Worm (Caenorhabditis elegans) whole organism, L3 larva: ENCODE measurements around the gene nspd-2.

Experiments
- R02D3.7 ChIP-seq: fragments of 150-350 bp; optimal IDR thresholded peaks from 2 replicates; lab custom pipeline; 2014; ENCODE audit warnings: missing biosample characterization, missing genetic modification characterization
- ZK546.5 ChIP-seq: sonication (generic microtip); optimal IDR thresholded peaks from 2 replicates; lab custom pipeline; 2017; ENCODE audit warnings: missing biosample characterization, missing genetic modification characterization
- aly-2 ChIP-seq: fragments of 150-350 bp; optimal IDR thresholded peaks from 2 replicates; lab custom pipeline; 2014; ENCODE audit warnings: missing biosample characterization, missing genetic modification characterization
- ama-1 ChIP-seq: fragments of 150-350 bp; optimal IDR thresholded peaks from 2 replicates; lab custom pipeline; 2018
- ceh-28 ChIP-seq: fragments of 150-350 bp; optimal IDR thresholded peaks from 2 replicates; lab custom pipeline; 2014; ENCODE audit warnings: missing biosample characterization, missing genetic modification reagents, missing genetic modification characterization
- ceh-82 ChIP-seq: fragments of 150-350 bp; optimal IDR thresholded peaks from 2 replicates; lab custom pipeline; 2014; ENCODE audit warnings: missing biosample characterization, missing genetic modification characterization
- ceh-9 ChIP-seq: sonication (generic microtip); optimal IDR thresholded peaks from 2 replicates; lab custom pipeline; 2018; ENCODE audit warnings: missing biosample characterization, missing genetic modification characterization
- daf-12 ChIP-seq: fragments of 150-350 bp; optimal IDR thresholded peaks from 2 replicates; lab custom pipeline; 2014; ENCODE audit warnings: missing biosample characterization, missing genetic modification reagents, missing genetic modification characterization
- egl-27 ChIP-seq: sonication (generic microtip); optimal IDR thresholded peaks from 4 replicates; lab custom pipeline; 2017; ENCODE audit warnings: missing biosample characterization, missing genetic modification reagents, missing genetic modification characterization
- egl-5 ChIP-seq: fragments of 150-350 bp; optimal IDR thresholded peaks from 2 replicates; lab custom pipeline; 2017; ENCODE audit warnings: missing biosample characterization, missing genetic modification reagents, missing genetic modification characterization, inconsistent platforms
- elt-1 ChIP-seq: fragments of 150-350 bp; optimal IDR thresholded peaks from 2 replicates; lab custom pipeline; 2014; ENCODE audit warnings: missing biosample characterization, missing genetic modification characterization
- elt-2 ChIP-seq: sonication (generic microtip); optimal IDR thresholded peaks from 2 replicates; lab custom pipeline; 2016; ENCODE audit warnings: missing genetic modification reagents, mild to moderate bottlenecking, missing genetic modification characterization, missing compliant biosample characterization
- elt-3 ChIP-seq, 3 experiments: fragments of 150-350 bp in 1 of 3; sonication (generic microtip) in 2 of 3; optimal IDR thresholded peaks; 2 replicates in 2 of 3; 4 replicates in 1 of 3; lab custom pipeline; 2014 to 2017; ENCODE audit warnings: missing biosample characterization in 3 of 3, missing genetic modification characterization in 3 of 3
- eor-1 ChIP-seq, 2 experiments: fragments of 150-350 bp; optimal IDR thresholded peaks; 2 replicates each; lab custom pipeline; 2014 to 2018; ENCODE audit warnings: missing biosample characterization in 2 of 2, missing genetic modification characterization in 2 of 2
- fkh-10 ChIP-seq: sonication (generic microtip); optimal IDR thresholded peaks from 2 replicates; lab custom pipeline; 2017; ENCODE audit warnings: missing biosample characterization, missing genetic modification reagents, missing genetic modification characterization
- fkh-2 ChIP-seq: fragments of 150-350 bp; optimal IDR thresholded peaks from 2 replicates; lab custom pipeline; 2014; ENCODE audit warnings: missing biosample characterization, missing genetic modification reagents, missing genetic modification characterization
- fos-1 ChIP-seq: fragments of 150-350 bp; optimal IDR thresholded peaks from 2 replicates; lab custom pipeline; 2014; ENCODE audit warnings: missing biosample characterization, missing genetic modification characterization
- hmg-11 ChIP-seq: sonication (generic microtip); optimal IDR thresholded peaks from 2 replicates; lab custom pipeline; 2016; ENCODE audit warnings: missing genetic modification characterization, missing compliant biosample characterization
- jun-1 ChIP-seq: fragments of 150-350 bp; optimal IDR thresholded peaks from 2 replicates; lab custom pipeline; 2014; ENCODE audit warnings: missing biosample characterization, missing genetic modification reagents, missing genetic modification characterization
- lin-15B ChIP-seq: fragments of 150-350 bp; optimal IDR thresholded peaks from 2 replicates; lab custom pipeline; 2014; ENCODE audit warnings: missing biosample characterization, missing genetic modification characterization
- lsy-12 ChIP-seq: sonication (generic microtip); optimal IDR thresholded peaks from 2 replicates; lab custom pipeline; 2016; ENCODE audit warnings: mild to moderate bottlenecking, missing genetic modification characterization, missing compliant biosample characterization
- mdl-1 ChIP-seq: fragments of 150-350 bp; optimal IDR thresholded peaks from 2 replicates; lab custom pipeline; 2014; ENCODE audit warnings: missing biosample characterization, missing genetic modification characterization
- mml-1 ChIP-seq: fragments of 150-350 bp; sonication (generic microtip); optimal IDR thresholded peaks from 3 replicates; lab custom pipeline; 2014; ENCODE audit warnings: missing biosample characterization, missing genetic modification characterization
- nfya-1 ChIP-seq: sonication (generic microtip); optimal IDR thresholded peaks from 2 replicates; lab custom pipeline; 2017; ENCODE audit warnings: missing genetic modification characterization, mild to moderate bottlenecking, missing compliant biosample characterization, antibody characterized with exemption, moderate library complexity; ENCODE audit not compliant: insufficient read depth
- nhr-11 ChIP-seq: fragments of 150-350 bp; optimal IDR thresholded peaks from 2 replicates; lab custom pipeline; 2014; ENCODE audit warnings: missing biosample characterization, missing genetic modification characterization
- nhr-12 ChIP-seq: fragments of 150-350 bp; optimal IDR thresholded peaks from 2 replicates; lab custom pipeline; 2014; ENCODE audit warnings: missing biosample characterization, missing genetic modification characterization
- nhr-23 ChIP-seq: fragments of 150-350 bp; optimal IDR thresholded peaks from 2 replicates; lab custom pipeline; 2014; ENCODE audit warnings: missing biosample characterization, missing genetic modification reagents, missing genetic modification characterization
- nhr-237 ChIP-seq: fragments of 150-350 bp; optimal IDR thresholded peaks from 2 replicates; lab custom pipeline; 2014; ENCODE audit warnings: missing biosample characterization, missing genetic modification characterization
- nhr-25 ChIP-seq: sonication (generic microtip); optimal IDR thresholded peaks from 2 replicates; lab custom pipeline; 2017; ENCODE audit warnings: missing biosample characterization, missing genetic modification characterization
- nhr-28 ChIP-seq: fragments of 150-350 bp; optimal IDR thresholded peaks from 2 replicates; lab custom pipeline; 2014; ENCODE audit warnings: missing biosample characterization, missing genetic modification characterization
- nhr-67 ChIP-seq: fragments of 150-350 bp; optimal IDR thresholded peaks from 2 replicates; lab custom pipeline; 2014; ENCODE audit warnings: missing biosample characterization, missing genetic modification characterization
- nhr-76 ChIP-seq: fragments of 150-350 bp; sonication (generic microtip); optimal IDR thresholded peaks from 5 replicates; lab custom pipeline; 2014; ENCODE audit warnings: missing biosample characterization, missing genetic modification characterization
- nhr-77 ChIP-seq: fragments of 150-350 bp; optimal IDR thresholded peaks from 2 replicates; lab custom pipeline; 2014; ENCODE audit warnings: missing biosample characterization, missing genetic modification characterization
- pha-4 ChIP-seq: fragments of 150-350 bp; optimal IDR thresholded peaks from 2 replicates; lab custom pipeline; 2014; ENCODE audit warnings: missing biosample characterization, missing genetic modification reagents, missing genetic modification characterization
- pqm-1 ChIP-seq: fragments of 150-350 bp; optimal IDR thresholded peaks from 2 replicates; lab custom pipeline; 2017; ENCODE audit warnings: missing biosample characterization, missing genetic modification characterization, inconsistent platforms
- sea-2 ChIP-seq: fragments of 150-350 bp; sonication (generic microtip); optimal IDR thresholded peaks from 4 replicates; lab custom pipeline; 2014; ENCODE audit warnings: missing biosample characterization, missing genetic modification reagents, missing genetic modification characterization
- skn-1 ChIP-seq: fragments of 150-350 bp; optimal IDR thresholded peaks from 2 replicates; lab custom pipeline; 2014; ENCODE audit warnings: missing biosample characterization, missing genetic modification characterization
- snpc-4 ChIP-seq: fragments of 150-350 bp; optimal IDR thresholded peaks from 2 replicates; lab custom pipeline; 2014; ENCODE audit warnings: missing biosample characterization, missing genetic modification characterization
- tbx-2 ChIP-seq: sonication (generic microtip); optimal IDR thresholded peaks from 2 replicates; lab custom pipeline; 2016; ENCODE audit warnings: mild to moderate bottlenecking, missing genetic modification characterization, missing compliant biosample characterization
- unc-39 ChIP-seq: sonication (generic microtip); optimal IDR thresholded peaks from 4 replicates; lab custom pipeline; 2017; ENCODE audit warnings: missing biosample characterization, missing genetic modification characterization
- unc-62 ChIP-seq: fragments of 150-350 bp; sonication (generic microtip); optimal IDR thresholded peaks from 4 replicates; lab custom pipeline; 2014; ENCODE audit warnings: missing biosample characterization, missing genetic modification reagents, missing genetic modification characterization
- zag-1 ChIP-seq: fragments of 150-350 bp; optimal IDR thresholded peaks from 2 replicates; lab custom pipeline; 2014; ENCODE audit warnings: missing biosample characterization, missing genetic modification characterization
- ztf-4 ChIP-seq: fragments of 150-350 bp; optimal IDR thresholded peaks from 2 replicates; lab custom pipeline; 2014; ENCODE audit warnings: missing biosample characterization, missing genetic modification characterization

nspd-2 gene

DNA sequence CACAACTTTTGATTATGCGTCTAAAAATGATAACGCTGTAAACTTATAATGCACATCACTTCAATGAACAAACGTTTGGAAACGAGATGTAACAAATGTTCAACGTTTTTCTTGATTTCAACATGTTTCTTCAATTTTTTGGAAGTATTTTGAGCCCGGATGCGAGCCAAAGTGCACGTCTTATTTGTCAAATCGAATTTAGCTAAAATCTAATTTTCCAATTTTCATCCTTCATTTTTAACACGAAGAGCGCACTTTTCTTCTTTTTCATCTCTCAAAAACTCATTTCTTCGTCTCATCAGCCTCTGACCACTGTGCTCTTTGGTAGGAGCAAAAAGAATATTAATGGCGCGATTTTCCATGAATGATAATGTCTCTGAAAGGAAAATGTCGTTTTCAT is 45.6 kb upstream of the nspd-2 start:
- TF ChIP-seq elt-2 = peak; percentile 23
- no peak for TF ChIP-seq ztf-4 (tag; lab: Kevin White, UChicago)
- TF ChIP-seq, all 47 proteins: peak for 1

ce11 chrIV:9799129-9799528 is 44.7 kb upstream of the nspd-2 start, which contains the start of gene fat-4:
fat-4 (plus strand) TSS chrIV:9799429.
- TF ChIP-seq nhr-76 (tag; lab: Kevin White, UChicago) (no peak), zag-1 (tag; lab: Kevin White, UChicago) (no peak), ztf-4 (tag; lab: Kevin White, UChicago) (no peak), nhr-237 (tag; lab: Kevin White, UChicago) (no peak), tbx-2 (tag; lab: Kevin White, UChicago) (no peak), ceh-82 (no peak), snpc-4 (tag; lab: Kevin White, UChicago) (no peak), fos-1 (tag; lab: Kevin White, UChicago) (no peak), lin-15B (no peak), jun-1 (no peak), fkh-2 (no peak), skn-1 (tag; lab: Kevin White, UChicago) (no peak), elt-1 (tag; lab: Kevin White, UChicago) (no peak), nhr-28 (tag; lab: Kevin White, UChicago) (no peak), egl-27 (tag; lab: Kevin White, UChicago) (no peak), ama-1 (lab: Kevin White, UChicago) (no peak), eor-1 (tag; optimal IDR thresholded peaks at IDR 0.05; lab: Kevin White, UChicago) (no peak), nhr-11 (tag; lab: Kevin White, UChicago) (no peak), elt-2 (no peak), ceh-28 (tag; lab: Kevin White, UChicago) (no peak)

ce11 chrIV:9799664-9800063 is 44.2 kb upstream of the nspd-2 start:
- TF ChIP-seq nfya-1 = no peak
- TF ChIP-seq pha-4 = peak; percentile 61
- no peak for TF ChIP-seq nhr-76 (tag; lab: Kevin White, UChicago)
- TF ChIP-seq nhr-23 (tag; lab: Kevin White, UChicago) = no peak
- no peak for TF ChIP-seq ceh-9 (tag; lab: Kevin White, UChicago)
- no peak for TF ChIP-seq nhr-25 (tag; lab: Kevin White, UChicago)
- no peak for TF ChIP-seq ama-1 (lab: Kevin White, UChicago)
- no peak for TF ChIP-seq tbx-2 (tag; lab: Kevin White, UChicago)
- TF ChIP-seq nhr-12 (tag; lab: Kevin White, UChicago) = no peak
- no peak for TF ChIP-seq R02D3.7 (tag; lab: Kevin White, UChicago)
- TF ChIP-seq pqm-1 (tag; lab: Kevin White, UChicago) = peak; percentile 32
- TF ChIP-seq elt-2 = peak; percentile 72
- TF ChIP-seq ztf-4 (tag; lab: Kevin White, UChicago) = no peak
- no peak for TF ChIP-seq egl-5 (tag; lab: Kevin White, UChicago)
- no peak for TF ChIP-seq nhr-67 (tag; lab: Kevin White, UChicago)
- no peak for TF ChIP-seq skn-1 (tag; lab: Kevin White, UChicago)
- no peak for TF ChIP-seq aly-2 (tag; lab: Kevin White, UChicago)
- TF ChIP-seq ceh-28 (tag; lab: Kevin White, UChicago) = no peak

DNA sequence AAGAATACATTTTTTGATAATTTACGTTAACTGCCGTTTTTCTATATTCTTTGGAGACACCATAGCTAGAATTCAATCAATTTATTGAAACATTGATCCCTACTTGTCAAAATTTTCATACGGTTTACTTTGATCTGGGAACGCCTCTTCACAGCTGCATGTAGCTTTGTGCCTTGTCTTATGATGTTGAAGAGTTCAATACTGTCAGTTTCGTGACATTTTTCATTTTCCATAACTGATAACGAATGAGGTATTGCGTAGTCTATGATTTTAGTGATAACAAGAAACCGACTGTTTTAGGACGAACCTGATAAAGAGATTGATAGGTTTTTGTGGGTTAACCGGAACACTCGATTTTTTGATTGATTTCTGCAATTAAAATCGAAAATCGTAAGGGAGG is 42.4 kb upstream of the nspd-2 start:
- TF ChIP-seq pha-4 (peak; percentile 66), elt-2 (peak; percentile 98), pqm-1 (tag; lab: Kevin White, UChicago) (peak; percentile 99), nhr-28 (tag; lab: Kevin White, UChicago) (no peak), ama-1 (lab: Kevin White, UChicago) (peak; percentile 56), mml-1 (tag; lab: Kevin White, UChicago) (no peak), snpc-4 (tag; lab: Kevin White, UChicago) (no peak), nhr-76 (tag; lab: Kevin White, UChicago) (no peak), jun-1 (peak; percentile 82), skn-1 (tag; lab: Kevin White, UChicago) (no peak)

DNA sequence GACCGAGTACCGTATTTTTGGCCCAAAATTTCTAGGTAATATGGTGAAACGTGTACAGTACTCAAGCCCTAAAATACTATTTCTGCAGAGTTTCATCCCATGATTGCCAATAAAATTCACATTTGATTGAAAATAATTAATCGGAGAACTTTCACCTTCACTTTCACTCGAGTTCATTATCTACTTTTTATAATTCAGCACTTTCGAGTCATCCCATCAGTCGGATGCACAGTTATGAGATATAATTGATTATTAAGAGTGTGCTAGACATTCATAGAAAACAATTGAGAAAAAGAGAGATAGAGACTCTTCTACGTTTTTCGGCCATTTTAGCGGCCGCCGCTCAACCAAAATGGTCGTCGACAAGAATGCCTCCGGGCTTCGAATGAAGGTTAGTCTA is 41.1 kb upstream of the nspd-2 start, which contains the start of gene fat-3:
Gene fat-3 (plus strand): TSS at position 313 of the 400 bp plus-strand sequence.
- TF ChIP-seq unc-62 (GFP tag; lab: Kevin White, UChicago) = no peak
- TF ChIP-seq nhr-11 (tag; lab: Kevin White, UChicago) = no peak
- no peak for TF ChIP-seq egl-5 (tag; lab: Kevin White, UChicago)
- no peak for TF ChIP-seq nhr-237 (tag; lab: Kevin White, UChicago)
- TF ChIP-seq nhr-25 (tag; lab: Kevin White, UChicago) = no peak
- TF ChIP-seq eor-1 (tag; optimal IDR thresholded peaks at IDR 0.05; lab: Kevin White, UChicago) = no peak
- no peak for TF ChIP-seq ceh-82
- no peak for TF ChIP-seq ama-1 (lab: Kevin White, UChicago)
- TF ChIP-seq nhr-12 (tag; lab: Kevin White, UChicago) = no peak
- TF ChIP-seq zag-1 (tag; lab: Kevin White, UChicago) = no peak
- TF ChIP-seq elt-1 (tag; lab: Kevin White, UChicago) = no peak
- TF ChIP-seq pqm-1 (tag; lab: Kevin White, UChicago) = peak; percentile 63
- no peak for TF ChIP-seq snpc-4 (tag; lab: Kevin White, UChicago)
- TF ChIP-seq fkh-10 (GFP tag; lab: Kevin White, UChicago) = no peak
- TF ChIP-seq unc-39 (tag; lab: Kevin White, UChicago) = no peak
- no peak for TF ChIP-seq ZK546.5 (tag; lab: Kevin White, UChicago)
- no peak for TF ChIP-seq hmg-11 (tag; lab: Kevin White, UChicago)
- no peak for TF ChIP-seq nhr-67 (tag; lab: Kevin White, UChicago)
- TF ChIP-seq lsy-12 (tag; lab: Kevin White, UChicago) = no peak
- no peak for TF ChIP-seq daf-12 (tag; lab: Kevin White, UChicago)
- no peak for TF ChIP-seq nhr-77 (tag; lab: Kevin White, UChicago)
- no peak for TF ChIP-seq ceh-9 (tag; lab: Kevin White, UChicago)
- no peak for TF ChIP-seq mdl-1 (tag; lab: Kevin White, UChicago)
- TF ChIP-seq sea-2 = no peak
- TF ChIP-seq pha-4 = peak; percentile 19
- no peak for TF ChIP-seq elt-3 (tag; optimal IDR thresholded peaks at IDR 0.05; lab: Kevin White, UChicago)
